Worm (Caenorhabditis elegans): ENCODE data around the gene pqn-31.

DNA sequence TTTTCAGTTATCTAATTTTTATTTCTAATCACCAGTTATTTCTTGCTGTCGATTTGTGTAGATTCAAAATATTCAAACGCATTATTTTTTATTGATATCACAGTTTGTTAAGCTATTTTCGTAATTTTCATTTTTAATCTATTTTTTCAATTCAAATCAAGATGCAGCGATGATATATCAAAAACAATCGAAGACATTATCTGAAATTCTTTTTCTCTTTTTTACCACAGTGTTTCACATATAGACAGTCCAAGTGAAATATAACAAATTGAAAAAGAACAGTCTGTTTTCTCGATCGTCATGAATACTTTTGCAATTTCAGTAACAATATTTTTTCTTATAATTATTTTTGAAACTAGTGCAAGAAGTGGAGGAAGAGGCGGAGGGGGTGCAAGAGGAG lies 16.0 kb downstream of the pqn-31 start, which contains the start of gene F21C10.5:
- no peak for TF ChIP-seq nhr-90 (tag; optimal IDR thresholded peaks at IDR 0.05)
- no peak for TF ChIP-seq nfya-1 (tag; optimal IDR thresholded peaks at IDR 0.05; ENCODE audit: borderline replicate concordance, insufficient read depth)
